Worm (Caenorhabditis elegans) whole organism, mixed stage, embryonic: ENCODE measurements around the gene B0244.6.

ENCODE experiments used
- blmp-1 ChIP-seq: fragments of 150-350 bp; optimal IDR thresholded peaks from 2 replicates; lab custom pipeline; 2014; ENCODE audit warnings: missing biosample characterization, missing genetic modification characterization
- lin-32 ChIP-seq: fragments of 200-800 bp; sonication (Bioruptor generic); optimal IDR thresholded peaks from 2 replicates; lab custom pipeline; 2018; ENCODE audit warnings: mild to moderate bottlenecking, missing genetic modification characterization, missing compliant biosample characterization
- mep-1 ChIP-seq: fragments of 150-350 bp; optimal IDR thresholded peaks from 2 replicates; lab custom pipeline; 2017; ENCODE audit warnings: missing biosample characterization, missing genetic modification reagents, missing genetic modification characterization, inconsistent platforms
- unc-62 ChIP-seq: fragments of 150-350 bp; optimal IDR thresholded peaks from 2 replicates; lab custom pipeline; 2014; ENCODE audit warnings: missing biosample characterization, missing genetic modification reagents, missing genetic modification characterization
- ztf-11 ChIP-seq: fragments of 150-350 bp; optimal IDR thresholded peaks from 2 replicates; lab custom pipeline; 2014; ENCODE audit warnings: missing biosample characterization, missing genetic modification characterization

DNA sequence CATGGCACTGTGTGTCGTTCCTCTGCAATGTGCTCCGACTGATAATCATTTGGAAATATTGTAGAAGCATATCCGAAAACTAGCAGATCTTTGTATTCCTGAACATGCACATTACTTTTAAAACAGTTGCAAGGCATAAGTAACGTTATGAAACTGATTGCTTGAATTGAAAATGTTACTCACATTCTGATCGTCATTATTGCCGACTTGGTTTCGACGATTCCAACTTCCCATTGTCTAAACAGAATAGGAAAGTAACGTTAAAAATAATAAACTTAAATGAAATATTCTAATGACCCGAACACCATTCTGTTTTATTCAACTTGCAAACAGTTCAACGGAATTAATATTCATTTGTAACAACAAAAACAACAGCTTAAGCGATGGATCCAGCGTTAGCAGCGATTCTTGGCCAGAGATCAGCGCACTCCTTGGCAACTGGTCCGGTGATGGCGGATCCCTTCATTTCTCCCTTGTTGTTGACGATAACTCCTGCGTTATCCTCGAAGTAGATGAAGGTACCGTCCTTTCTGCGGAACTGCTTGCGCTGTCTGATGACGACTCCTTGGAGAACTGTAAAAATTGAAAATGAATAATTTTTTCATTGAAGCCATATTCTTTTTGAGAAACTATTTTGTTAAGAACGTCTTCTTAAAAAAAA, 32.5 kb upstream of the B0244.6 start, which contains the start of gene swp-1:
- TF ChIP-seq unc-62 (GFP tag; lab: Kevin White, UChicago) = no peak
- TF ChIP-seq blmp-1 (tag; lab: Kevin White, UChicago) = no peak
- no peak for TF ChIP-seq lin-32 (GFP tag; lab: Kevin White, UChicago)
- TF ChIP-seq mep-1 (tag; lab: Kevin White, UChicago) = no peak
- no peak for TF ChIP-seq ztf-11 (tag; lab: Kevin White, UChicago)
